Worm (Caenorhabditis elegans) whole organism, early embryonic: ENCODE data around the gene CD4.11.

Experiments used
- aly-1 ChIP-seq: sonication (generic microtip); optimal IDR thresholded peaks from 2 replicates; lab custom pipeline; 2016; ENCODE audit warnings: missing genetic modification characterization, missing compliant biosample characterization
- ama-1 ChIP-seq: fragments of 150-350 bp; optimal IDR thresholded peaks from 2 replicates; lab custom pipeline; 2014
- ceh-36 ChIP-seq: sonication (generic microtip); optimal IDR thresholded peaks from 2 replicates; lab custom pipeline; 2016; ENCODE audit warnings: missing genetic modification characterization, inconsistent platforms, missing compliant biosample characterization
- ets-7 ChIP-seq: sonication (generic microtip); optimal IDR thresholded peaks from 2 replicates; lab custom pipeline; 2016; ENCODE audit warnings: missing genotype, missing genetic modification characterization, missing compliant biosample characterization
- flt-1 ChIP-seq: fragments of 200-800 bp; sonication (Bioruptor generic); IDR thresholded peaks from 2 replicates; pipeline ENCODE4 v1.3.6; 2022; ENCODE audit warnings: missing genetic modification characterization, missing compliant biosample characterization
- pes-1 ChIP-seq: fragments of 200-800 bp; sonication (Bioruptor generic); IDR thresholded peaks from 2 replicates; pipeline ENCODE4 v1.3.6; 2022; ENCODE audit warnings: missing genetic modification reagents, missing genetic modification characterization, missing compliant biosample characterization
- scrt-1 ChIP-seq: fragments of 200-800 bp; sonication (Bioruptor generic); IDR thresholded peaks from 2 replicates; pipeline ENCODE4 v1.3.6; 2022; ENCODE audit warnings: missing genetic modification characterization, missing compliant biosample characterization
- tbx-11 ChIP-seq: fragments of 200-800 bp; sonication (Bioruptor generic); IDR thresholded peaks from 2 replicates; pipeline ENCODE4 v1.3.6; 2022; ENCODE audit warnings: missing genetic modification characterization, missing compliant biosample characterization
- tbx-37 ChIP-seq: fragments of 200-800 bp; sonication (Bioruptor generic); conservative IDR thresholded peaks from 2 replicates; pipeline ENCODE4 v1.3.6; 2022; ENCODE audit warnings: missing genetic modification reagents, missing genetic modification characterization, missing compliant biosample characterization

DNA sequence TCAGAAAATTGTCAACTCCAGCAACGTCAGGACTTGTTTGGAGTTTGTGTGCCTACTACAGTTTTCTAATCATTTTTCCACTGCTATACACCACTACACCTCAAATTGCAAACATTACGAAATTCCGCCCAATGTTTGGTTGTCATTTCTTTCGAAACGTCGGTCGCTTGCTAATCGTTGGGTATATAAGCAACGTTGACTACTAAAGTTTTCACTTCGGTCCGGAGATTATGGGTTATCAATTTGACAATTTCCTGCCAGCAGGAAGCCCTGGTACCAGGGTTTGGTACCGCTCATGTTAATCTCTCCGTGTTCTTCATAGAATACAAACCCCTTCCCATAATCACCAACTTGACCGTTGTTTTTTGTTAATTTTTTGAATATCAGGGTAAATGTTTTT is 8.9 kb upstream of the CD4.11 start:
- TF ChIP-seq scrt-1 (GFP tag; lab: Robert Waterston, UW), result no peak
- TF ChIP-seq aly-1, result no peak
- no peak for TF ChIP-seq tbx-37 (GFP tag; lab: Robert Waterston, UW)
- no peak for TF ChIP-seq ama-1 (lab: Kevin White, UChicago)
- no peak for TF ChIP-seq ceh-36 (tag; lab: Kevin White, UChicago)
- TF ChIP-seq pes-1 (GFP tag; lab: Robert Waterston, UW), result no peak
- no peak for TF ChIP-seq tbx-11 (GFP tag; lab: Robert Waterston, UW)
- TF ChIP-seq flt-1 (GFP tag; lab: Robert Waterston, UW), result no peak
- no peak for TF ChIP-seq ets-7 (tag; lab: Kevin White, UChicago)
